Fruit fly (Drosophila melanogaster) whole organism, adult: ENCODE measurements around the gene CG13137.

Experiments
- CG12768 ChIP-seq: fragments of 200-800 bp; sonication (Bioruptor generic); optimal IDR thresholded peaks from 2 replicates; lab custom pipeline; 2017; ENCODE audit warnings: missing biosample characterization, missing genetic modification characterization, mild to moderate bottlenecking, moderate library complexity, missing genetic modification reagents
- CG5204 ChIP-seq: fragments of 200-800 bp; sonication (Bioruptor generic); optimal IDR thresholded peaks from 2 replicates; lab custom pipeline; 2016; ENCODE audit warnings: missing biosample characterization, missing genetic modification characterization
- CG7045 ChIP-seq: fragments of 200-800 bp; sonication (Bioruptor generic); optimal IDR thresholded peaks from 2 replicates; lab custom pipeline; 2017; ENCODE audit warnings: missing biosample characterization, mild to moderate bottlenecking, missing genetic modification characterization
- Clk ChIP-seq: fragments of 200-800 bp; sonication (Bioruptor generic); optimal IDR thresholded peaks from 2 replicates; lab custom pipeline; 2017; ENCODE audit warnings: missing biosample characterization, missing genetic modification characterization
- Crg-1 ChIP-seq: fragments of 200-800 bp; sonication (Bioruptor generic); optimal IDR thresholded peaks from 2 replicates; lab custom pipeline; 2016; ENCODE audit warnings: missing biosample characterization, missing genetic modification characterization
- Hr96 ChIP-seq: fragments of 200-800 bp; sonication (Bioruptor generic); optimal IDR thresholded peaks from 2 replicates; lab custom pipeline; 2016; ENCODE audit warnings: missing biosample characterization, missing genetic modification characterization
- Mnt ChIP-seq: fragments of 200-800 bp; sonication (Bioruptor generic); optimal IDR thresholded peaks from 2 replicates; lab custom pipeline; 2016; ENCODE audit warnings: missing biosample characterization, mild to moderate bottlenecking, missing genetic modification characterization
- bab1 ChIP-seq: fragments of 200-800 bp; sonication (Bioruptor generic); optimal IDR thresholded peaks from 3 replicates; lab custom pipeline; 2019; ENCODE audit warnings: missing biosample characterization, mild to moderate bottlenecking, missing genetic modification characterization, moderate library complexity
- cic ChIP-seq: fragments of 200-800 bp; sonication (Bioruptor generic); optimal IDR thresholded peaks from 2 replicates; lab custom pipeline; 2017; ENCODE audit warnings: missing biosample characterization, mild to moderate bottlenecking, missing genetic modification characterization, moderate library complexity
- kay ChIP-seq: fragments of 200-800 bp; sonication (Bioruptor generic); peaks from one replicate; lab custom pipeline; 2016; ENCODE audit warnings: missing biosample characterization, missing genetic modification characterization, borderline replicate concordance
- pad ChIP-seq: fragments of 200-800 bp; sonication (Bioruptor generic); optimal IDR thresholded peaks from 3 replicates; lab custom pipeline; 2017; ENCODE audit warnings: missing biosample characterization, missing genetic modification characterization, mild to moderate bottlenecking, moderate library complexity, missing genetic modification reagents
- tj ChIP-seq: fragments of 200-800 bp; sonication (Bioruptor generic); optimal IDR thresholded peaks from 3 replicates; lab custom pipeline; 2017; ENCODE audit warnings: missing biosample characterization, mild to moderate bottlenecking, missing genetic modification characterization, moderate library complexity
- toe ChIP-seq: fragments of 200-800 bp; sonication (Bioruptor generic); optimal IDR thresholded peaks from 2 replicates; lab custom pipeline; 2016; ENCODE audit warnings: missing biosample characterization, missing genetic modification characterization

DNA sequence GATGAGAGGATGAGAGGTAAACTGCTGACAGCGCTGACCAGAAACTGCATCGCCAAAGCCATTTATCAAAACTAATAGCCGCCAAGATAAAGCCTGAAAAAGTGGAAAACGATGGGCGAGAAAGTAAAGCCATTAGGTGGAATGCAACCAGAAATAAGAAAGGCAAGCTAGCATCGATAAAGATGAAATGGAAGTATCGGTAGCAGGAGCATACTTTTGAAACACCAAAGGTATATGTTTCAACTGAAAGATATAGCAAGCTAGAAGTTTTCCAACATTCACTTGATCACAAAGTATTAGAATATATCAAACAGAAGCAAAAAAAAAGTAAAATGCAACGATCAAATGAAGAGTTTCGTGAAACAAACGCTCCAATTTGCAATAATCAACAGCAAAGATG lies at the start of gene CG13137:
- TF ChIP-seq Clk (GFP tag; lab: Kevin White, UChicago) (no peak), Crg-1 (GFP tag; lab: Kevin White, UChicago) (no peak), CG5204 (no peak), CG12768 (GFP tag; lab: Kevin White, UChicago) (no peak), Mnt (GFP tag; lab: Kevin White, UChicago) (no peak), CG7045 (GFP tag; lab: Kevin White, UChicago) (no peak), kay (GFP tag; lab: Kevin White, UChicago) (no peak), Hr96 (no peak), toe (no peak), cic (GFP tag; lab: Kevin White, UChicago) (no peak), pad (GFP tag; lab: Kevin White, UChicago) (no peak), tj (GFP tag; lab: Kevin White, UChicago) (no peak), bab1 (GFP tag; lab: Kevin White, UChicago) (no peak)
